Worm (Caenorhabditis elegans) whole organism, L1 larva: Measurements from ENCODE around the gene mes-2.

Experiments used
- C04F5.9 ChIP-seq: sonication (generic microtip); optimal IDR thresholded peaks from 2 replicates; lab custom pipeline; 2016; ENCODE audit warnings: missing genetic modification characterization, missing compliant biosample characterization
- C16A3.4 ChIP-seq: fragments of 150-350 bp; optimal IDR thresholded peaks from 2 replicates; lab custom pipeline; 2014; ENCODE audit warnings: missing biosample characterization, missing genetic modification characterization
- alr-1 ChIP-seq: fragments of 200-800 bp; sonication (Bioruptor generic); optimal IDR thresholded peaks from 2 replicates; lab custom pipeline; 2018; ENCODE audit warnings: borderline replicate concordance, mild to moderate bottlenecking, missing genetic modification characterization, missing compliant biosample characterization
- ama-1 ChIP-seq: fragments of 150-350 bp; optimal IDR thresholded peaks from 2 replicates; lab custom pipeline; 2014
- blmp-1 ChIP-seq: fragments of 150-350 bp; optimal IDR thresholded peaks from 2 replicates; lab custom pipeline; 2014; ENCODE audit warnings: missing biosample characterization, missing genetic modification characterization
- ceh-63 ChIP-seq: fragments of 200-800 bp; sonication (Bioruptor generic); optimal IDR thresholded peaks from 2 replicates; lab custom pipeline; 2018; ENCODE audit warnings: mild to moderate bottlenecking, missing genetic modification characterization, missing compliant biosample characterization
- ces-1 ChIP-seq: fragments of 150-350 bp; optimal IDR thresholded peaks from 2 replicates; lab custom pipeline; 2014; ENCODE audit warnings: missing biosample characterization, missing genetic modification reagents, missing genetic modification characterization
- efl-3 ChIP-seq: fragments of 200-800 bp; sonication (Bioruptor generic); optimal IDR thresholded peaks from 2 replicates; lab custom pipeline; 2018; ENCODE audit warnings: mild to moderate bottlenecking, missing genetic modification characterization, missing compliant biosample characterization
- elt-3 ChIP-seq, 6 experiments: fragments of 150-350 bp in 1 of 6; sonication (generic microtip); optimal IDR thresholded peaks; 2 replicates each; lab custom pipeline; 2017 to 2018; ENCODE audit warnings: missing biosample characterization in 6 of 6, missing genetic modification characterization in 6 of 6, inconsistent platforms in 1 of 6
- ets-5 ChIP-seq: fragments of 200-800 bp; sonication (Bioruptor generic); IDR thresholded peaks from 2 replicates; pipeline ENCODE4 v1.3.6; 2022; ENCODE audit warnings: missing genetic modification characterization, missing compliant biosample characterization
- fkh-10 ChIP-seq: sonication (generic microtip); optimal IDR thresholded peaks from 2 replicates; lab custom pipeline; 2017; ENCODE audit warnings: missing biosample characterization, missing genetic modification reagents, missing genetic modification characterization
- fos-1 ChIP-seq: fragments of 150-350 bp; optimal IDR thresholded peaks from 2 replicates; lab custom pipeline; 2014; ENCODE audit warnings: missing biosample characterization, missing genetic modification characterization
- grh-1 ChIP-seq: fragments of 200-800 bp; sonication (Bioruptor generic); IDR thresholded peaks from 2 replicates; pipeline ENCODE4 v1.3.6; 2022; ENCODE audit warnings: missing genetic modification reagents, missing genetic modification characterization, missing compliant biosample characterization
- hlh-17 ChIP-seq: fragments of 200-800 bp; sonication (Bioruptor generic); optimal IDR thresholded peaks from 2 replicates; lab custom pipeline; 2018; ENCODE audit warnings: missing genetic modification characterization, mild to moderate bottlenecking, missing compliant biosample characterization, moderate library complexity, borderline replicate concordance
- hpl-2 ChIP-seq: fragments of 150-350 bp; optimal IDR thresholded peaks from 2 replicates; lab custom pipeline; 2014; ENCODE audit warnings: missing biosample characterization, missing genetic modification reagents, missing genetic modification characterization
- irx-1 ChIP-seq: sonication (generic microtip); optimal IDR thresholded peaks from 2 replicates; lab custom pipeline; 2016; ENCODE audit warnings: missing genetic modification characterization, missing compliant biosample characterization
- lin-13 ChIP-seq: fragments of 150-350 bp; optimal IDR thresholded peaks from 2 replicates; lab custom pipeline; 2014; ENCODE audit warnings: missing biosample characterization, missing genetic modification reagents, missing genetic modification characterization
- lin-14 ChIP-seq: fragments of 200-800 bp; sonication (Bioruptor generic); optimal IDR thresholded peaks from 2 replicates; lab custom pipeline; 2018; ENCODE audit warnings: mild to moderate bottlenecking, missing genetic modification characterization, moderate library complexity, missing compliant biosample characterization
- lin-35 ChIP-seq, 2 experiments: fragments of 150-350 bp; optimal IDR thresholded peaks; 2 replicates each; lab custom pipeline; 2014; ENCODE audit warnings: missing biosample characterization in 2 of 2, missing genetic modification characterization in 2 of 2, missing genetic modification reagents in 2 of 2
- lin-39 ChIP-seq: fragments of 150-350 bp; optimal IDR thresholded peaks from 2 replicates; lab custom pipeline; 2014; ENCODE audit warnings: missing biosample characterization, missing genetic modification reagents, missing genetic modification characterization
- lir-3 ChIP-seq: sonication (generic microtip); optimal IDR thresholded peaks from 2 replicates; lab custom pipeline; 2016; ENCODE audit warnings: mild to moderate bottlenecking, missing genetic modification characterization, moderate library complexity, missing compliant biosample characterization; ENCODE audit not compliant: poor library complexity
- mab-9 ChIP-seq: fragments of 200-800 bp; sonication (Bioruptor generic); IDR thresholded peaks from 2 replicates; pipeline ENCODE4 v1.3.6; 2022; ENCODE audit warnings: missing genetic modification reagents, missing genetic modification characterization, missing compliant biosample characterization
- mdl-1 ChIP-seq, 2 experiments: fragments of 150-350 bp; optimal IDR thresholded peaks; 2 replicates each; lab custom pipeline; 2014 to 2017; ENCODE audit warnings: missing biosample characterization in 2 of 2, missing genetic modification characterization in 2 of 2, inconsistent platforms in 1 of 2
- mep-1 ChIP-seq: fragments of 150-350 bp; optimal IDR thresholded peaks from 2 replicates; lab custom pipeline; 2014; ENCODE audit warnings: missing biosample characterization, missing genetic modification characterization
- nhr-11 ChIP-seq: fragments of 150-350 bp; optimal IDR thresholded peaks from 2 replicates; lab custom pipeline; 2014; ENCODE audit warnings: missing biosample characterization, missing genetic modification characterization
- nhr-12 ChIP-seq: sonication (generic microtip); optimal IDR thresholded peaks from 2 replicates; lab custom pipeline; 2017; ENCODE audit warnings: missing biosample characterization, missing genetic modification characterization
- nhr-19 ChIP-seq: fragments of 200-800 bp; sonication (Bioruptor generic); conservative IDR thresholded peaks from 2 replicates; pipeline ENCODE4 v1.3.6; 2022; ENCODE audit warnings: missing genetic modification characterization, missing compliant biosample characterization
- nhr-28 ChIP-seq: fragments of 150-350 bp; optimal IDR thresholded peaks from 2 replicates; lab custom pipeline; 2014; ENCODE audit warnings: missing biosample characterization, missing genetic modification characterization
- nhr-47 ChIP-seq: sonication (generic microtip); optimal IDR thresholded peaks from 2 replicates; lab custom pipeline; 2016; ENCODE audit warnings: mild to moderate bottlenecking, missing genetic modification characterization, moderate library complexity, missing compliant biosample characterization
- nhr-71 ChIP-seq: sonication (generic microtip); optimal IDR thresholded peaks from 2 replicates; lab custom pipeline; 2016; ENCODE audit warnings: mild to moderate bottlenecking, missing genetic modification characterization, moderate library complexity, missing compliant biosample characterization
- nhr-77 ChIP-seq: fragments of 150-350 bp; optimal IDR thresholded peaks from 2 replicates; lab custom pipeline; 2014; ENCODE audit warnings: missing biosample characterization, missing genetic modification characterization
- nhr-84 ChIP-seq: sonication (generic microtip); optimal IDR thresholded peaks from 2 replicates; lab custom pipeline; 2017; ENCODE audit warnings: missing biosample characterization, missing genetic modification characterization
- nhr-85 ChIP-seq: sonication (generic microtip); peaks from one replicate; lab custom pipeline; 2016; ENCODE audit warnings: missing genetic modification characterization, inconsistent platforms, missing compliant biosample characterization
- pqm-1 ChIP-seq: sonication (generic microtip); optimal IDR thresholded peaks from 3 replicates; lab custom pipeline; 2017; ENCODE audit warnings: missing biosample characterization, missing genetic modification characterization
- rnt-1 ChIP-seq: sonication (generic microtip); optimal IDR thresholded peaks from 2 replicates; lab custom pipeline; 2016; ENCODE audit warnings: mild to moderate bottlenecking, missing genetic modification characterization, moderate library complexity, missing compliant biosample characterization
- skn-1 ChIP-seq: fragments of 150-350 bp; optimal IDR thresholded peaks from 2 replicates; lab custom pipeline; 2014; ENCODE audit warnings: missing biosample characterization, missing genetic modification characterization
- sup-37 ChIP-seq: fragments of 200-800 bp; sonication (Bioruptor generic); optimal IDR thresholded peaks from 2 replicates; lab custom pipeline; 2018; ENCODE audit warnings: mild to moderate bottlenecking, missing genetic modification characterization, missing compliant biosample characterization
- swsn-7 ChIP-seq: sonication (generic microtip); optimal IDR thresholded peaks from 2 replicates; lab custom pipeline; 2016; ENCODE audit warnings: missing genetic modification characterization, missing compliant biosample characterization
- unc-130 ChIP-seq: fragments of 150-350 bp; optimal IDR thresholded peaks from 2 replicates; lab custom pipeline; 2017; ENCODE audit warnings: missing biosample characterization, missing genetic modification characterization, inconsistent platforms
- zip-4 ChIP-seq: fragments of 200-800 bp; sonication (Bioruptor generic); optimal IDR thresholded peaks from 2 replicates; lab custom pipeline; 2018; ENCODE audit warnings: mild to moderate bottlenecking, missing genetic modification characterization, moderate library complexity, missing compliant biosample characterization

The mes-2 gene

DNA sequence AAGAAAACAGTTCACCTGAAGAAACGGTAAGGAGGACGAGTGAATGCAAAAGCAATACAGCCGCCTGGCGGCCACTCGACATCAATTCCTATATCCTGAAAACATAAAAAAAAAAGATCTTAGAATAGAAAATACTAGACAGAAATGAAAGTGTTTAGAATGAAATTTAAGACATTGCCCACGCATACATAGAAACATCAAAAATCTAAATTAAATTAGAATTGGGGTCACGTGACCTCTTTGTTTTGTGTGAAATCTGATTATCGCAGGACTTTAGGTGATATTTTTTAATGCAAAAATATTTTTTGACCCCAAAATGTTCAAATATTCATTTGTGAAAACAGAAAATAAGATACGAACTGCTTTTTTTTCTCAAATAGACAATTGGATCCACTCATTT lies 6.0 kb upstream of the mes-2 start, which contains the start of gene acr-20:
Gene acr-20 (minus strand): TSS at position 101 of the 400 bp plus-strand sequence.
- TF ChIP-seq mab-9 (GFP tag; lab: Robert Waterston, UW): no peak
- no peak for TF ChIP-seq nhr-11
- TF ChIP-seq ets-5 (GFP tag; lab: Robert Waterston, UW): no peak
- TF ChIP-seq skn-1 (tag; lab: Kevin White, UChicago): no peak
- TF ChIP-seq irx-1 (tag; lab: Kevin White, UChicago): no peak
- no peak for TF ChIP-seq lir-3 (tag; lab: Kevin White, UChicago)
- no peak for TF ChIP-seq ces-1 (GFP tag; lab: Kevin White, UChicago)
- no peak for TF ChIP-seq unc-130 (tag; lab: Kevin White, UChicago)
- no peak for TF ChIP-seq sup-37
- TF ChIP-seq mdl-1 (tag; optimal IDR thresholded peaks at IDR 0.05; lab: Kevin White, UChicago): no peak
- no peak for TF ChIP-seq elt-3 (tag; optimal IDR thresholded peaks at IDR 0.05; lab: Kevin White, UChicago)
- TF ChIP-seq hlh-17 (GFP tag; lab: Kevin White, UChicago): no peak
- no peak for TF ChIP-seq lin-35 (GFP tag; optimal IDR thresholded peaks at IDR 0.05; lab: Kevin White, UChicago)
- no peak for TF ChIP-seq lin-13
- no peak for TF ChIP-seq C04F5.9 (tag; lab: Kevin White, UChicago)
- no peak for TF ChIP-seq grh-1 (GFP tag; lab: Robert Waterston, UW)
- no peak for TF ChIP-seq nhr-12
- no peak for TF ChIP-seq nhr-71 (tag; lab: Kevin White, UChicago)
- TF ChIP-seq nhr-84: no peak
- no peak for TF ChIP-seq nhr-47 (tag; lab: Kevin White, UChicago)

DNA sequence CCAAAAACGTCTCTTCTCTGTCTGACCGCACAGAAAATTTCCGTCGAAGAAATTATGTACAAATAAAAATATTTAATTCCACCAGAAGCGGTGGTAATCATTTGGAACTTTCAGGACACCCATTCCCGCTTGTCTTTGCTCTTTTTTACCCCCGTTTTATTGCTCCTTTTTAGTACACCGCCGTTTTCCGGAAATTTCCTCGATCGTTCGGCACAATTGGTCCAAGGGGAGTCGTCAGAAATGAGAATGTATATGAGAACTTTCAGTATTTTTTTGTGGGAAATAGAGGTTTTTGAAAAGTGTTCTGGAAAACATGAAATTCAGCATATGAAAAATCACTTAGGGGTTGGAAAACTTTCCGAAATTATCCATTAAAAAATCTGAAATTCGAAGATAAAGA lies 3.0 kb upstream of the mes-2 start:
- TF ChIP-seq nhr-71 (tag; lab: Kevin White, UChicago): no peak
- TF ChIP-seq efl-3: no peak
- TF ChIP-seq nhr-77 (tag; lab: Kevin White, UChicago): no peak
- no peak for TF ChIP-seq ceh-63 (GFP tag; lab: Kevin White, UChicago)
- TF ChIP-seq swsn-7 (tag; lab: Kevin White, UChicago): no peak
- TF ChIP-seq zip-4: no peak
- TF ChIP-seq fos-1 (tag; lab: Kevin White, UChicago): no peak
- peak; percentile 50 for TF ChIP-seq nhr-85 (tag; lab: Kevin White, UChicago)

DNA sequence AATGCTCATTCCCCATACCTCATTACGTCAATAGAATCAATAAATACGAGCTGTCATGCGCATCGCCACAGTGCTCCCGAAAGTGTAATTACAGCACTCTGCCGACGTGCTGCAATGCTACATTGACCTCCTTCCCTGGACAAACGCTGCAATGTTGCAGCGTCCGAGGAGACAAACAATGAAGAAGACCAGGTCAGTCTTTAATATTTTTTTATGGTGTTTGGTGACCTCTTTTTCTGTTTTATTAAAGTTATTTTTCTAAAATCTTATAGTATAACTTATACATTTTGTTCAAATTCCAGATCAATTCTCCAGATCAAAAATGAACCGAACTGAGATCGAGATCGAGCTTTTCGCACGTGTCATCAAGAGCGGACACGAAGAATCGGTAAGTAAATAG lies 2.3 kb upstream of the mes-2 start, which contains the start of gene sdz-26:
Gene sdz-26 (plus strand): TSS at position 301 of the 400 bp plus-strand sequence.
- TF ChIP-seq irx-1 (tag; lab: Kevin White, UChicago): no peak
- TF ChIP-seq blmp-1: no peak
- TF ChIP-seq nhr-28 (tag; lab: Kevin White, UChicago): no peak
- TF ChIP-seq lin-35 (GFP tag; optimal IDR thresholded peaks at IDR 0.05; lab: Kevin White, UChicago): no peak
- no peak for TF ChIP-seq lin-14
- no peak for TF ChIP-seq lin-39 (tag; lab: Kevin White, UChicago)
- TF ChIP-seq nhr-19: no peak
- TF ChIP-seq skn-1 (tag; lab: Kevin White, UChicago): no peak
- no peak for TF ChIP-seq lir-3 (tag; lab: Kevin White, UChicago)
- TF ChIP-seq mep-1 (tag; lab: Kevin White, UChicago): no peak

DNA sequence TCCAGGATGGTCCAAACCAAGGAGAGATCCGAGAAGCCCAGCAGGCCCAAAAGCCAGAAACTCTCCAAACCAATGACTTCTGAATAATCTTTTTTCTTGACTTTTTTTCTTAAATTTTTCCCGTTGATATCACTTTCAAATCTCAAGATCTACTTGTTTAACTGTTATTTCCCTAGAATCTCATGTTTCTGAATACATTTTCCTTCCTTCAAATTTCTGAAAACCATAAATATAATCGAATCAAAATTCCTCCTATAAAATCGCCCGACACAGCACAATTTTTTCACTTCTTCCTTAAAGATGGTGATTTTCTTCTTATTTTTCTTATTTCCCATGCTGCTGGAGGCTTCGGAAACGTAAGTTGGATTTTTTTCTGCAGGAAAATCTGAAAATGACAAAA lies 4.4 kb downstream of the mes-2 start, which contains the start of gene F26H11.8:
Gene F26H11.8 (plus strand): TSS at position 301 of the 400 bp plus-strand sequence.
- TF ChIP-seq C16A3.4 (tag; lab: Kevin White, UChicago) (no peak), hlh-17 (GFP tag; lab: Kevin White, UChicago) (no peak), grh-1 (GFP tag; lab: Robert Waterston, UW) (no peak), fkh-10 (GFP tag; lab: Kevin White, UChicago) (no peak), pqm-1 (tag; lab: Kevin White, UChicago) (no peak), hpl-2 (GFP tag; lab: Kevin White, UChicago) (no peak), ama-1 (lab: Kevin White, UChicago) (no peak), rnt-1 (tag; lab: Kevin White, UChicago) (no peak), mdl-1 (tag; optimal IDR thresholded peaks at IDR 0.05; lab: Kevin White, UChicago) (no peak), lir-3 (tag; lab: Kevin White, UChicago) (no peak), alr-1 (tag; lab: Kevin White, UChicago) (no peak)
